Fruit fly (Drosophila melanogaster) whole organism, pupa: ENCODE data around the gene Syx1A.
A peak's percentile ranks its signal among the peaks of the same experiment; 100 is the strongest.

Experiments used
- CG12605 ChIP-seq: fragments of 200-800 bp; sonication (Bioruptor generic); IDR thresholded peaks from 2 replicates; pipeline ENCODE4 v1.3.6; 2022; ENCODE audit warnings: missing biosample characterization, missing genetic modification characterization
- CG17806 ChIP-seq: fragments of 200-800 bp; sonication (Bioruptor generic); optimal IDR thresholded peaks from 2 replicates; lab custom pipeline; 2018; ENCODE audit warnings: missing biosample characterization, mild to moderate bottlenecking, missing genetic modification characterization, moderate library complexity
- CG32121 ChIP-seq: fragments of 200-800 bp; sonication (Bioruptor generic); IDR thresholded peaks from 2 replicates; pipeline ENCODE4 v1.3.6; 2022; ENCODE audit warnings: missing biosample characterization, missing genetic modification characterization
- CG34367 ChIP-seq: fragments of 200-800 bp; sonication (Bioruptor generic); optimal IDR thresholded peaks from 2 replicates; lab custom pipeline; 2018; ENCODE audit warnings: missing biosample characterization, mild to moderate bottlenecking, missing genetic modification characterization
- CG4496 ChIP-seq: fragments of 200-800 bp; sonication (Bioruptor generic); IDR thresholded peaks from 3 replicates; pipeline ENCODE4 v1.3.6; 2022; ENCODE audit warnings: missing biosample characterization, missing genetic modification characterization
- CG8159 ChIP-seq: fragments of 200-800 bp; sonication (Bioruptor generic); optimal IDR thresholded peaks from 3 replicates; lab custom pipeline; 2018; ENCODE audit warnings: missing biosample characterization, mild to moderate bottlenecking, missing genetic modification characterization, moderate library complexity
- CG8301 ChIP-seq: fragments of 200-800 bp; sonication (Bioruptor generic); optimal IDR thresholded peaks from 2 replicates; lab custom pipeline; 2018; ENCODE audit warnings: missing biosample characterization, mild to moderate bottlenecking, missing genetic modification characterization
- CG9948 ChIP-seq: fragments of 200-800 bp; sonication (Bioruptor generic); optimal IDR thresholded peaks from 2 replicates; lab custom pipeline; 2018; ENCODE audit warnings: missing biosample characterization, mild to moderate bottlenecking, missing genetic modification characterization, moderate library complexity
- EcR ChIP-seq: fragments of 200-800 bp; sonication (Bioruptor generic); optimal IDR thresholded peaks from 3 replicates; lab custom pipeline; 2019; ENCODE audit warnings: missing biosample characterization, missing genetic modification characterization, mild to moderate bottlenecking, moderate library complexity, missing genetic modification reagents
- Ets98B ChIP-seq: fragments of 200-800 bp; sonication (Bioruptor generic); IDR thresholded peaks from 2 replicates; pipeline ENCODE4 v1.3.6; 2022; ENCODE audit warnings: missing biosample characterization, missing genetic modification characterization
- Pif1A ChIP-seq: fragments of 200-800 bp; sonication (Bioruptor generic); optimal IDR thresholded peaks from 3 replicates; lab custom pipeline; 2016; ENCODE audit warnings: missing biosample characterization, missing genetic modification characterization
- Pif1B ChIP-seq: fragments of 200-800 bp; sonication (Bioruptor generic); optimal IDR thresholded peaks from 3 replicates; lab custom pipeline; 2016; ENCODE audit warnings: missing biosample characterization, missing genetic modification characterization
- gl ChIP-seq: fragments of 200-800 bp; sonication (Bioruptor generic); optimal IDR thresholded peaks from 2 replicates; lab custom pipeline; 2018; ENCODE audit warnings: missing biosample characterization, mild to moderate bottlenecking, missing genetic modification characterization

- TF ChIP-seq Pif1A (GFP tag; lab: Kevin White, UChicago), result peak; percentile 22
- TF ChIP-seq EcR (GFP tag; lab: Kevin White, UChicago), result no peak
- TF ChIP-seq CG9948, result no peak
- TF ChIP-seq CG17806 (tag; lab: Kevin White, UChicago), result no peak
- TF ChIP-seq CG4496, result peak; percentile 56; the same call in 1 of the 3 replicates
- TF ChIP-seq CG12605 (GFP tag; lab: Robert Waterston, UW), result peak; percentile 31; the same call in 1 of the 2 replicates
- TF ChIP-seq CG8301 (tag; lab: Kevin White, UChicago), result peak; percentile 23
- TF ChIP-seq gl, result no peak
- TF ChIP-seq CG34367 (tag; lab: Kevin White, UChicago), result peak; percentile 11
- no peak for TF ChIP-seq CG32121
- TF ChIP-seq CG8159, result peak; percentile 13
- no peak for TF ChIP-seq Pif1B (GFP tag; lab: Kevin White, UChicago)
- no peak for TF ChIP-seq Ets98B (GFP tag; lab: Robert Waterston, UW)
These were observed 26.5 kb downstream of the Syx1A start for dm6 chr3R:24079110-24079509.
